Worm (Caenorhabditis elegans) whole organism, mixed stage, embryonic: ENCODE results near the gene F07D3.3.

Source experiments
- ces-1 ChIP-seq: fragments of 150-350 bp; optimal IDR thresholded peaks from 2 replicates; lab custom pipeline; 2014; ENCODE audit warnings: missing biosample characterization, missing genetic modification reagents, missing genetic modification characterization
- drap-1 ChIP-seq: fragments of 200-800 bp; sonication (Bioruptor generic); optimal IDR thresholded peaks from 3 replicates; lab custom pipeline; 2018; ENCODE audit warnings: mild to moderate bottlenecking, missing genetic modification characterization, missing compliant biosample characterization
- elt-1 ChIP-seq: sonication (generic microtip); optimal IDR thresholded peaks from 2 replicates; lab custom pipeline; 2017; ENCODE audit warnings: missing genetic modification characterization, mild to moderate bottlenecking, missing compliant biosample characterization, antibody characterized with exemption, moderate library complexity, borderline replicate concordance; ENCODE audit not compliant: insufficient read depth
- elt-3 ChIP-seq: fragments of 150-350 bp; optimal IDR thresholded peaks from 2 replicates; lab custom pipeline; 2014; ENCODE audit warnings: missing biosample characterization, missing genetic modification characterization
- lin-13 ChIP-seq: fragments of 150-350 bp; optimal IDR thresholded peaks from 2 replicates; lab custom pipeline; 2014; ENCODE audit warnings: missing biosample characterization, missing genetic modification characterization
- mab-5 ChIP-seq: fragments of 150-350 bp; optimal IDR thresholded peaks from 2 replicates; lab custom pipeline; 2014; ENCODE audit warnings: missing biosample characterization, missing genetic modification characterization
- nhr-12 ChIP-seq: fragments of 150-350 bp; optimal IDR thresholded peaks from 2 replicates; lab custom pipeline; 2014; ENCODE audit warnings: missing biosample characterization, missing genetic modification characterization
- nhr-2 ChIP-seq: fragments of 150-350 bp; optimal IDR thresholded peaks from 2 replicates; lab custom pipeline; 2014; ENCODE audit warnings: missing biosample characterization, missing genetic modification characterization
- nhr-237 ChIP-seq: fragments of 150-350 bp; optimal IDR thresholded peaks from 2 replicates; lab custom pipeline; 2014; ENCODE audit warnings: missing biosample characterization, missing genetic modification characterization
- nhr-76 ChIP-seq: sonication (generic microtip); optimal IDR thresholded peaks from 2 replicates; lab custom pipeline; 2017; ENCODE audit warnings: missing biosample characterization, missing genetic modification characterization
- pha-4 ChIP-seq: fragments of 150-350 bp; optimal IDR thresholded peaks from 2 replicates; lab custom pipeline; 2018; ENCODE audit warnings: missing biosample characterization, missing genetic modification reagents, missing genetic modification characterization
- sem-2 ChIP-seq: fragments of 200-800 bp; sonication (Bioruptor generic); optimal IDR thresholded peaks from 2 replicates; lab custom pipeline; 2018; ENCODE audit warnings: mild to moderate bottlenecking, missing genetic modification characterization, missing compliant biosample characterization
- snpc-4 ChIP-seq: fragments of 150-350 bp; optimal IDR thresholded peaks from 2 replicates; lab custom pipeline; 2014; ENCODE audit warnings: missing biosample characterization, missing genetic modification characterization

DNA sequence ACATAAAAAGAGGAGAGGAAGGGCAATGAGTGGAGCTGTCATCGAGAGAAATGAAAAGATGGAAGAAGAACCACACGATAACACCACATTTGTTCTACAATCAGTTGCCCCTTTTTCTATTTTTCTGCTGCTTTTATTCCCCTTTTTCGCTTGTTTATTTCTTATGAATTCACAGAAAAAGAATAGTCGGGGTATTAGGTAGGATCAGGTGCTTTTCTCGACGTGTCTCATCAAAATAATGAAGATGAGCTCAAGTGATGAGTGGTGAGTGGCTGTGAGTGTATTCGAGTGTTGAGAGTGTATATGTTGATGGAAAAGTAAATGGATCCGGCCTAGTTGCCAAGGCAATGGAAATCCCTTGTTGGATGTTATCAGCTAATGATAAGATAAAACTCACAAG, 23.0 kb upstream of the F07D3.3 start:
- TF ChIP-seq elt-1 (tag; lab: Kevin White, UChicago) (no peak), nhr-76 (tag; lab: Kevin White, UChicago) (no peak), lin-13 (tag; lab: Kevin White, UChicago) (no peak), pha-4 (tag; lab: Kevin White, UChicago) (no peak), snpc-4 (no peak), drap-1 (no peak), elt-3 (tag; lab: Kevin White, UChicago) (no peak), sem-2 (GFP tag; lab: Kevin White, UChicago) (no peak), ces-1 (no peak), nhr-12 (no peak), nhr-2 (no peak), nhr-237 (tag; lab: Kevin White, UChicago) (no peak), mab-5 (tag; lab: Kevin White, UChicago) (no peak)
